Worm (Caenorhabditis elegans) whole organism, L2 larva: ENCODE data around the gene ugt-29.

ENCODE experiments used
- C34F6.9 ChIP-seq: fragments of 150-350 bp; optimal IDR thresholded peaks from 2 replicates; lab custom pipeline; 2014; ENCODE audit warnings: missing biosample characterization, missing genetic modification characterization
- F13H6.1 ChIP-seq: sonication (generic microtip); optimal IDR thresholded peaks from 2 replicates; lab custom pipeline; 2016; ENCODE audit warnings: missing genetic modification characterization, missing compliant biosample characterization
- R02D3.7 ChIP-seq: fragments of 150-350 bp; optimal IDR thresholded peaks from 2 replicates; lab custom pipeline; 2014; ENCODE audit warnings: missing biosample characterization, missing genetic modification characterization
- Y55F3AM.14 ChIP-seq: fragments of 200-800 bp; sonication (Bioruptor generic); optimal IDR thresholded peaks from 2 replicates; lab custom pipeline; 2018; ENCODE audit warnings: mild to moderate bottlenecking, missing genetic modification characterization, missing compliant biosample characterization
- ZK546.5 ChIP-seq: sonication (generic microtip); optimal IDR thresholded peaks from 2 replicates; lab custom pipeline; 2017; ENCODE audit warnings: missing biosample characterization, missing genetic modification characterization
- alr-1 ChIP-seq: fragments of 150-350 bp; optimal IDR thresholded peaks from 2 replicates; lab custom pipeline; 2014; ENCODE audit warnings: missing biosample characterization, missing genetic modification characterization
- ama-1 ChIP-seq: fragments of 150-350 bp; optimal IDR thresholded peaks from 2 replicates; lab custom pipeline; 2018; ENCODE audit warnings: inconsistent platforms
- blmp-1 ChIP-seq: sonication (generic microtip); optimal IDR thresholded peaks from 2 replicates; lab custom pipeline; 2017; ENCODE audit warnings: missing genetic modification characterization, mild to moderate bottlenecking, missing compliant biosample characterization, antibody characterized with exemption, moderate library complexity; ENCODE audit not compliant: insufficient read depth
- ceh-16 ChIP-seq: fragments of 150-350 bp; optimal IDR thresholded peaks from 2 replicates; lab custom pipeline; 2014; ENCODE audit warnings: missing biosample characterization, missing genetic modification characterization
- crh-2 ChIP-seq: sonication (generic microtip); optimal IDR thresholded peaks from 2 replicates; lab custom pipeline; 2017; ENCODE audit warnings: missing biosample characterization, missing genetic modification characterization
- dmd-4 ChIP-seq: sonication (generic microtip); optimal IDR thresholded peaks from 2 replicates; lab custom pipeline; 2017; ENCODE audit warnings: missing biosample characterization, missing genetic modification characterization
- egl-27 ChIP-seq: sonication (generic microtip); optimal IDR thresholded peaks from 3 replicates; lab custom pipeline; 2017; ENCODE audit warnings: missing biosample characterization, missing genetic modification reagents, missing genetic modification characterization
- elt-1 ChIP-seq: fragments of 150-350 bp; optimal IDR thresholded peaks from 2 replicates; lab custom pipeline; 2014; ENCODE audit warnings: missing biosample characterization, missing genetic modification characterization
- elt-3 ChIP-seq: sonication (generic microtip); optimal IDR thresholded peaks from 2 replicates; lab custom pipeline; 2017; ENCODE audit warnings: missing biosample characterization, missing genetic modification characterization
- fos-1 ChIP-seq: fragments of 150-350 bp; optimal IDR thresholded peaks from 2 replicates; lab custom pipeline; 2014; ENCODE audit warnings: missing biosample characterization, missing genetic modification characterization
- gmeb-1 ChIP-seq: fragments of 150-350 bp; optimal IDR thresholded peaks from 2 replicates; lab custom pipeline; 2014; ENCODE audit warnings: missing biosample characterization, missing genetic modification characterization
- lin-11 ChIP-seq: fragments of 150-350 bp; sonication (generic microtip); optimal IDR thresholded peaks from 2 replicates; lab custom pipeline; 2014; ENCODE audit warnings: missing biosample characterization, missing genetic modification characterization, inconsistent platforms, mixed read lengths
- lin-13 ChIP-seq: fragments of 150-350 bp; optimal IDR thresholded peaks from 2 replicates; lab custom pipeline; 2014; ENCODE audit warnings: missing biosample characterization, missing genetic modification reagents, missing genetic modification characterization
- lin-39 ChIP-seq: fragments of 150-350 bp; optimal IDR thresholded peaks from 2 replicates; lab custom pipeline; 2014; ENCODE audit warnings: missing biosample characterization, missing genetic modification reagents, missing genetic modification characterization
- lsy-2 ChIP-seq, 2 experiments: fragments of 150-350 bp in 1 of 2; sonication (generic microtip) in 1 of 2; optimal IDR thresholded peaks; 2 replicates each; lab custom pipeline; 2014 to 2017; ENCODE audit warnings: missing biosample characterization in 2 of 2, missing genetic modification characterization in 2 of 2
- mab-5 ChIP-seq: fragments of 150-350 bp; optimal IDR thresholded peaks from 2 replicates; lab custom pipeline; 2014; ENCODE audit warnings: missing biosample characterization, missing genetic modification characterization
- mbf-1 ChIP-seq: sonication (generic microtip); optimal IDR thresholded peaks from 2 replicates; lab custom pipeline; 2017; ENCODE audit warnings: missing biosample characterization, missing genetic modification characterization
- mdl-1 ChIP-seq, 2 experiments: fragments of 150-350 bp in 1 of 2; sonication (generic microtip) in 1 of 2; optimal IDR thresholded peaks; 2 replicates each; lab custom pipeline; 2017; ENCODE audit warnings: missing biosample characterization in 2 of 2, missing genetic modification characterization in 2 of 2
- nhr-10 ChIP-seq: sonication (generic microtip); optimal IDR thresholded peaks from 2 replicates; lab custom pipeline; 2017; ENCODE audit warnings: missing biosample characterization, missing genetic modification characterization
- nhr-11 ChIP-seq: fragments of 150-350 bp; optimal IDR thresholded peaks from 2 replicates; lab custom pipeline; 2014; ENCODE audit warnings: missing biosample characterization, missing genetic modification characterization
- nhr-12 ChIP-seq: fragments of 150-350 bp; optimal IDR thresholded peaks from 2 replicates; lab custom pipeline; 2014; ENCODE audit warnings: missing biosample characterization, missing genetic modification characterization
- nhr-129 ChIP-seq: fragments of 150-350 bp; optimal IDR thresholded peaks from 2 replicates; lab custom pipeline; 2014; ENCODE audit warnings: missing biosample characterization, missing genetic modification characterization
- nhr-21 ChIP-seq: fragments of 150-350 bp; optimal IDR thresholded peaks from 2 replicates; lab custom pipeline; 2014; ENCODE audit warnings: missing biosample characterization, missing genetic modification characterization
- nhr-23 ChIP-seq: fragments of 150-350 bp; optimal IDR thresholded peaks from 2 replicates; lab custom pipeline; 2014; ENCODE audit warnings: missing biosample characterization, missing genetic modification reagents, missing genetic modification characterization
- nhr-25 ChIP-seq: fragments of 150-350 bp; sonication (generic microtip); optimal IDR thresholded peaks from 3 replicates; lab custom pipeline; 2014; ENCODE audit warnings: missing biosample characterization, missing genetic modification characterization
- nhr-6 ChIP-seq: fragments of 150-350 bp; optimal IDR thresholded peaks from 2 replicates; lab custom pipeline; 2014; ENCODE audit warnings: missing biosample characterization, missing genetic modification characterization
- nhr-77 ChIP-seq: fragments of 150-350 bp; optimal IDR thresholded peaks from 2 replicates; lab custom pipeline; 2014; ENCODE audit warnings: missing biosample characterization, missing genetic modification characterization
- peb-1 ChIP-seq: fragments of 150-350 bp; optimal IDR thresholded peaks from 2 replicates; lab custom pipeline; 2014; ENCODE audit warnings: missing biosample characterization, missing genetic modification characterization
- sem-4 ChIP-seq: fragments of 150-350 bp; optimal IDR thresholded peaks from 2 replicates; lab custom pipeline; 2014; ENCODE audit warnings: missing biosample characterization, missing genetic modification reagents, missing genetic modification characterization
- skn-1 ChIP-seq: sonication (generic microtip); optimal IDR thresholded peaks from 2 replicates; lab custom pipeline; 2017; ENCODE audit warnings: missing biosample characterization, missing genetic modification characterization
- sma-3 ChIP-seq: sonication (generic microtip); optimal IDR thresholded peaks from 2 replicates; lab custom pipeline; 2016; ENCODE audit warnings: missing genetic modification reagents, missing genetic modification characterization, missing compliant biosample characterization
- sma-9 ChIP-seq, 2 experiments: fragments of 150-350 bp in 1 of 2; sonication (generic microtip) in 1 of 2; optimal IDR thresholded peaks; 2 replicates each; lab custom pipeline; 2014 to 2016; ENCODE audit warnings: missing genetic modification characterization in 2 of 2, mild to moderate bottlenecking in 1 of 2, missing biosample characterization in 1 of 2, missing compliant biosample characterization in 1 of 2, missing genetic modification reagents in 1 of 2, moderate library complexity in 1 of 2
- snpc-4 ChIP-seq: fragments of 150-350 bp; optimal IDR thresholded peaks from 2 replicates; lab custom pipeline; 2014; ENCODE audit warnings: missing biosample characterization, missing genetic modification characterization
- unc-62 ChIP-seq: fragments of 150-350 bp; optimal IDR thresholded peaks from 2 replicates; lab custom pipeline; 2014; ENCODE audit warnings: missing biosample characterization, missing genetic modification reagents, missing genetic modification characterization
- zag-1 ChIP-seq: fragments of 150-350 bp; optimal IDR thresholded peaks from 2 replicates; lab custom pipeline; 2014; ENCODE audit warnings: missing biosample characterization, missing genetic modification characterization
- ztf-1 ChIP-seq: fragments of 200-800 bp; sonication (Bioruptor generic); conservative IDR thresholded peaks from 2 replicates; pipeline ENCODE4 v1.3.6; 2022; ENCODE audit warnings: missing genetic modification characterization, missing compliant biosample characterization
- ztf-4 ChIP-seq: fragments of 150-350 bp; optimal IDR thresholded peaks from 2 replicates; lab custom pipeline; 2014; ENCODE audit warnings: missing biosample characterization, missing genetic modification characterization

Gene ugt-29

ce11 chrV:738770-739169, 39.4 kb upstream of the ugt-29 start, which contains the start of gene srj-24:
Gene srj-24 (minus strand): TSS chrV:738870.
- no peak for TF ChIP-seq sma-9 (GFP tag; optimal IDR thresholded peaks at IDR 0.05; lab: Kevin White, UChicago)
- TF ChIP-seq sma-9 (tag; optimal IDR thresholded peaks at IDR 0.05; lab: Kevin White, UChicago) = no peak
- no peak for TF ChIP-seq mab-5 (tag; lab: Kevin White, UChicago)
- no peak for TF ChIP-seq ztf-1 (GFP tag; lab: Robert Waterston, UW)
- no peak for TF ChIP-seq nhr-25 (tag; lab: Kevin White, UChicago)
- no peak for TF ChIP-seq F13H6.1
- no peak for TF ChIP-seq nhr-129
- TF ChIP-seq ztf-4 (tag; lab: Kevin White, UChicago) = no peak
- TF ChIP-seq elt-3 = no peak
- no peak for TF ChIP-seq dmd-4 (tag; lab: Kevin White, UChicago)
- TF ChIP-seq nhr-11 (tag; lab: Kevin White, UChicago) = no peak

ce11 chrV:736171-736570, 36.8 kb upstream of the ugt-29 start, which contains the start of gene srj-25:
Gene srj-25 (minus strand): TSS chrV:736271.
- no peak for TF ChIP-seq nhr-12 (tag; lab: Kevin White, UChicago)
- TF ChIP-seq Y55F3AM.14 (GFP tag; lab: Kevin White, UChicago) = no peak
- TF ChIP-seq mdl-1 (tag; optimal IDR thresholded peaks at IDR 0.05; lab: Kevin White, UChicago) = no peak
- no peak for TF ChIP-seq alr-1 (tag; lab: Kevin White, UChicago)

- TF ChIP-seq dmd-4 (tag; lab: Kevin White, UChicago) = no peak
- TF ChIP-seq lin-11 (tag; lab: Kevin White, UChicago) = no peak
- peak; percentile 42 for TF ChIP-seq snpc-4 (tag; lab: Kevin White, UChicago)
- TF ChIP-seq lin-13 (GFP tag; lab: Kevin White, UChicago) = peak; percentile 33
- no peak for TF ChIP-seq R02D3.7 (tag; lab: Kevin White, UChicago)
- TF ChIP-seq unc-62 (GFP tag; lab: Kevin White, UChicago) = peak; percentile 11
- TF ChIP-seq fos-1 (tag; lab: Kevin White, UChicago) = peak; percentile 83
- TF ChIP-seq nhr-77 (tag; lab: Kevin White, UChicago) = peak; percentile 39
- no peak for TF ChIP-seq skn-1 (tag; lab: Kevin White, UChicago)
- peak; percentile 96 for TF ChIP-seq nhr-129
- TF ChIP-seq elt-3 = no peak
- TF ChIP-seq mab-5 (tag; lab: Kevin White, UChicago) = peak; percentile 62
- TF ChIP-seq F13H6.1 = peak; percentile 97
- peak; percentile 85 for TF ChIP-seq nhr-25 (tag; lab: Kevin White, UChicago)
- TF ChIP-seq sem-4 (tag; lab: Kevin White, UChicago) = peak; percentile 48
- TF ChIP-seq ama-1 (lab: Kevin White, UChicago) = peak; percentile 82
- TF ChIP-seq nhr-6 (tag; lab: Kevin White, UChicago) = peak; percentile 49
- TF ChIP-seq nhr-12 (tag; lab: Kevin White, UChicago) = no peak
- no peak for TF ChIP-seq nhr-11 (tag; lab: Kevin White, UChicago)
- TF ChIP-seq nhr-10 (tag; lab: Kevin White, UChicago) = peak; percentile 13
- peak; percentile 97 for TF ChIP-seq sma-3 (GFP tag; lab: Kevin White, UChicago)
- peak; percentile 82 for TF ChIP-seq gmeb-1 (tag; lab: Kevin White, UChicago)
- TF ChIP-seq C34F6.9 (tag; lab: Kevin White, UChicago) = peak; percentile 51
- no peak for TF ChIP-seq peb-1 (tag; lab: Kevin White, UChicago)
- TF ChIP-seq nhr-21 (tag; lab: Kevin White, UChicago) = peak; percentile 95
- peak; percentile 94 for TF ChIP-seq Y55F3AM.14 (GFP tag; lab: Kevin White, UChicago)
- peak in 1 of 2 experiments; percentile 80 for TF ChIP-seq lsy-2 (tag; optimal IDR thresholded peaks at IDR 0.05; lab: Kevin White, UChicago)
- TF ChIP-seq ztf-1 (GFP tag; lab: Robert Waterston, UW) = no peak
- TF ChIP-seq blmp-1 (tag; lab: Kevin White, UChicago) = peak; percentile 14
- peak; percentile 99 for TF ChIP-seq sma-9 (GFP tag; optimal IDR thresholded peaks at IDR 0.05; lab: Kevin White, UChicago)
- peak; percentile 46 for TF ChIP-seq sma-9 (tag; optimal IDR thresholded peaks at IDR 0.05; lab: Kevin White, UChicago)
- peak; percentile 94 for TF ChIP-seq crh-2
- TF ChIP-seq zag-1 (tag; lab: Kevin White, UChicago) = no peak
- TF ChIP-seq nhr-23 (tag; lab: Kevin White, UChicago) = no peak
- no peak for TF ChIP-seq ZK546.5 (tag; lab: Kevin White, UChicago)
- TF ChIP-seq ztf-4 (tag; lab: Kevin White, UChicago) = peak; percentile 89
- TF ChIP-seq lin-39 (tag; lab: Kevin White, UChicago) = no peak
- TF ChIP-seq egl-27 (tag; lab: Kevin White, UChicago) = peak; percentile 74
- TF ChIP-seq mdl-1 (tag; optimal IDR thresholded peaks at IDR 0.05; lab: Kevin White, UChicago) = peak; percentile 97 to 98
- no peak for TF ChIP-seq elt-1 (tag; lab: Kevin White, UChicago)
- no peak for TF ChIP-seq alr-1 (tag; lab: Kevin White, UChicago)
- TF ChIP-seq mbf-1 (tag; lab: Kevin White, UChicago) = no peak
- no peak for TF ChIP-seq ceh-16
Observed at ce11 chrV:731330-731729, 31.9 kb upstream of the ugt-29 start.
